Fruit fly (Drosophila melanogaster) whole organism: Measurements from ENCODE around the gene CG13004.

Experiments used
- CG8478 ChIP-seq: fragments of >200 bp; optimal IDR thresholded peaks from 2 replicates; lab custom pipeline; 2018; ENCODE audit warnings: inconsistent platforms
- Dll ChIP-seq: fragments of >200 bp; optimal IDR thresholded peaks from 2 replicates; lab custom pipeline; 2017
- EcR ChIP-seq, 2 experiments: fragments of >200 bp; optimal IDR thresholded peaks; 2 replicates each; lab custom pipeline; 2017; ENCODE audit warnings: missing biosample characterization in 2 of 2, missing genetic modification characterization in 2 of 2, missing genetic modification reagents in 2 of 2
- pan ChIP-seq: fragments of >200 bp; optimal IDR thresholded peaks from 2 replicates; lab custom pipeline; 2017
- psq ChIP-seq: fragments of >200 bp; optimal IDR thresholded peaks from 2 replicates; lab custom pipeline; 2017
- usp ChIP-seq: fragments of >200 bp; optimal IDR thresholded peaks from 2 replicates; lab custom pipeline; 2017; ENCODE audit warnings: missing biosample characterization, missing genetic modification characterization, mixed read lengths

Gene CG13004

DNA sequence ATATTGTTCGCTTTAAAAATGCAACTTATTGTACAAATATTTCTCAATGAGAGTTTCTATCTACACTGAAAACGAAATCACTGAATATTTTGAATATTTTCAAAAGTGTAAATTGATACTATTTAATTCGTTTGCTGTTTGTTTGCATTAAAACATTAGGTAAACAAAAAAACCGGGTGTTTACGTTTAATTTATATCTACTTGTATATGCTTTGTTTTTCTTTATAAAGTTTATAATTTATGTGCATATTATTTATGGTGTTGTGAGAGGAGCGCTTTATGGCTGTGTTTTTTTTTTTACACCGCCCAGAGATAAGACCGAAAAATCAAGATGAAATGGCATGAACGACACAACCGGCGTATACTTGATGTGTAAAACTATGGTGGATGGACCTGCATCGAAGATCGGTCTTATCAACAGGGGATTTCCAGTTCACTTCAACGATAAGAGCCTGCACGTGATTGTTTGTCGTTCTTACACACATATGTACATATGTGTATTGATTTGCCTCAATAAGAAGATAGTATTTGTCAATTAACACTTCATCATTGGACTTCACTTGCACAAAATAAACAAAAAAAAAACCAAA lies 5.8 kb downstream of the CG13004 start:
- TF ChIP-seq usp (GFP tag; lab: Kevin White, UChicago) (no peak), CG8478 (lab: Kevin White, UChicago) (no peak), Dll (lab: Kevin White, UChicago) (no peak), psq (lab: Kevin White, UChicago) (no peak), EcR (GFP tag; optimal IDR thresholded peaks at IDR 0.05; lab: Kevin White, UChicago) (no peak), pan (lab: Kevin White, UChicago) (no peak)

dm6 chrX:16822080-16822479 lies 13.2 kb downstream of the CG13004 start:
- TF ChIP-seq pan (lab: Kevin White, UChicago) = no peak
- no peak for TF ChIP-seq usp (GFP tag; lab: Kevin White, UChicago)
- TF ChIP-seq Dll (lab: Kevin White, UChicago) = no peak
- TF ChIP-seq psq (lab: Kevin White, UChicago) = no peak
- no peak for TF ChIP-seq EcR (GFP tag; optimal IDR thresholded peaks at IDR 0.05; lab: Kevin White, UChicago)
- no peak for TF ChIP-seq CG8478 (lab: Kevin White, UChicago)

dm6 chrX:16821216-16821615 lies 14.1 kb downstream of the CG13004 start:
- TF ChIP-seq EcR (GFP tag; optimal IDR thresholded peaks at IDR 0.05; lab: Kevin White, UChicago) (no peak), pan (lab: Kevin White, UChicago) (no peak), CG8478 (lab: Kevin White, UChicago) (no peak), Dll (lab: Kevin White, UChicago) (no peak), usp (GFP tag; lab: Kevin White, UChicago) (no peak), psq (lab: Kevin White, UChicago) (no peak)

DNA sequence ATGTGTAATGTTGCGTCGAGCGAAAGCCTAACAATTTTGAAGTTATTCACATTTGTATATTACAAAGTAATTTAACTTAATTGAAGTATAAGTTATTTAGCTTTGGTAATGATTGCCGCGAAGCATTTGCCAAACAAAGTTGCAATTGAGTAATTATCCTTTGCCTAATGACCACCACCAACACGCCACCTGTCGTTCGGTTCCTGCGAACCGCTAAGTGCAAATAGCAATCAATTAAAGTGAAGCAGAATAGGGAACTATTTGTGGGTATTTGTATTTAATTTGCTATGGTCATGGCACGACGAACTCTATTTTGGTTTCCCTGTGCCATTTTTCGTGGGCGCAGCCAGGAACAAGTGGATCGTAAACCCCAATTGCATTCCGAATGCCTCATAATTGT lies 14.7 kb downstream of the CG13004 start:
- TF ChIP-seq psq (lab: Kevin White, UChicago) (no peak), usp (GFP tag; lab: Kevin White, UChicago) (no peak), Dll (lab: Kevin White, UChicago) (no peak), EcR (GFP tag; optimal IDR thresholded peaks at IDR 0.05; lab: Kevin White, UChicago) (no peak), CG8478 (lab: Kevin White, UChicago) (no peak), pan (lab: Kevin White, UChicago) (no peak)

DNA sequence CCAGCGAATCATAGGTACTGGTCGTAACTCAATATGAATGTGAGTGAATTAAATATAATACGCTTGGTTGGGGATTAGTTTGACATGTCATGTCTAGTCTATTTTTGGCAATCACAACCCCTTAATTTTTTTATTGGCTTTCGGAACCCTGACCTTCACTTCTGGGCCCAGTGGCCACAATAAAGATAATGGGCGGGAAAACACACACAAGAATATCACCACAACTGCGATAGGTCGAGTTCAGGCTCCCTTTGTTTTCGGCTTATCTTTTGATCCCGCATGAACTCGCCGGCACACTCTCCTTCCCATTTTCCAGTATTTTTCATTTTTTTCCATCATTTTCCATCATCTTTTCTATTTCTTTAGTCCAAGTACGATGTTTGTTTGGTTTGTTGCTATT lies 17.1 kb downstream of the CG13004 start:
- TF ChIP-seq psq (lab: Kevin White, UChicago) (no peak), Dll (lab: Kevin White, UChicago) (no peak)

DNA sequence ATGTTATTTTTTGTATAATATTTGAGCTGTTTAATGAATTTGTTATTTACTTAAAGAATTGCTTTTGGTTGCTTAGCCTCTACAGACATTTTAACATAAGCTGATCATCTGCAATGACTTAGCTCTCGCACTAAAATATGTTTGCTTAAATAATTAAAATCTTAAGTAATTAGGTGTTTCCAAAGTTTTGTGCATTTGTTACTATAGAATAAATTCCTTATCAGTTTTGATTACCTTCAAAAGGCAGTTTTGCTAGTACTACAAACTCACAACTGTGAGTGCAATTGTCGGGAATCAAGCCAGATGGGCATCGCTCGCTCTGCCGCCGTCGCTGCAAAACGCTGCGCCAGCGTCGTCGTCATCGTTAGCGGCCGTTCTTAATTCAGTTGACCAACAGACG lies 18.8 kb downstream of the CG13004 start:
- TF ChIP-seq EcR (GFP tag; optimal IDR thresholded peaks at IDR 0.05; lab: Kevin White, UChicago) (no peak), Dll (lab: Kevin White, UChicago) (no peak)

dm6 chrX:16815168-16815567 lies 20.2 kb downstream of the CG13004 start:
- TF ChIP-seq EcR (GFP tag; optimal IDR thresholded peaks at IDR 0.05; lab: Kevin White, UChicago) (no peak), psq (lab: Kevin White, UChicago) (no peak)

dm6 chrX:16814351-16814750 lies 21.0 kb downstream of the CG13004 start:
- no peak for TF ChIP-seq pan (lab: Kevin White, UChicago)
- TF ChIP-seq EcR (GFP tag; optimal IDR thresholded peaks at IDR 0.05; lab: Kevin White, UChicago) = no peak
- no peak for TF ChIP-seq psq (lab: Kevin White, UChicago)
- no peak for TF ChIP-seq CG8478 (lab: Kevin White, UChicago)
- TF ChIP-seq Dll (lab: Kevin White, UChicago) = no peak
- no peak for TF ChIP-seq usp (GFP tag; lab: Kevin White, UChicago)

dm6 chrX:16813226-16813625 lies 22.1 kb downstream of the CG13004 start:
- TF ChIP-seq psq (lab: Kevin White, UChicago) (no peak), pan (lab: Kevin White, UChicago) (no peak), EcR (GFP tag; optimal IDR thresholded peaks at IDR 0.05; lab: Kevin White, UChicago) (no peak), CG8478 (lab: Kevin White, UChicago) (no peak)

dm6 chrX:16811213-16811749 lies 24.0 kb downstream of the CG13004 start, which contains the start of gene CG4829:
Gene CG4829, plus strand, starts transcription at chrX:16811699.
- no peak for TF ChIP-seq pan (lab: Kevin White, UChicago)
- no peak for TF ChIP-seq CG8478 (lab: Kevin White, UChicago)
- TF ChIP-seq psq (lab: Kevin White, UChicago) = no peak
- TF ChIP-seq EcR (GFP tag; optimal IDR thresholded peaks at IDR 0.05; lab: Kevin White, UChicago) = no peak
- TF ChIP-seq usp (GFP tag; lab: Kevin White, UChicago) = no peak
- TF ChIP-seq Dll (lab: Kevin White, UChicago) = no peak

DNA sequence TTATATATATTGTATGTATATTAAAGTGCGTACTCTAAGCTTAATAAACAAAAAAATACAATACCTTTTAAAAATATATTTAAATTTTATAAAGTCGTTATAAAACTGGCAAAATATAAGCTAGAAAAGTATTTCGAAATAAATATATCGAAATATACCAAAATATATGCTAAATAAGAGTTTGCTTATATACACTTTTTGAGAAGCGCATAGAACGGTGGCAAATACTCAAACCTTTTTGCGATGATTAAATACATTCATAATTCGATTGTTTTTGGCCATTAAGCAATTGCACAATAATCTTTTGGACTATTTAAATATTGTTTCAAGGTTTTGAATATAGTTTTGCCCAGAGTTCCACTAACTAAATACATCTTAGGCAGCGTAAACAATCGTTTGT lies 26.2 kb downstream of the CG13004 start:
- TF ChIP-seq pan (lab: Kevin White, UChicago) = no peak
- TF ChIP-seq EcR (GFP tag; optimal IDR thresholded peaks at IDR 0.05; lab: Kevin White, UChicago) = no peak
- TF ChIP-seq usp (GFP tag; lab: Kevin White, UChicago) = no peak
- TF ChIP-seq CG8478 (lab: Kevin White, UChicago) = no peak
- TF ChIP-seq psq (lab: Kevin White, UChicago) = no peak
- TF ChIP-seq Dll (lab: Kevin White, UChicago) = no peak

DNA sequence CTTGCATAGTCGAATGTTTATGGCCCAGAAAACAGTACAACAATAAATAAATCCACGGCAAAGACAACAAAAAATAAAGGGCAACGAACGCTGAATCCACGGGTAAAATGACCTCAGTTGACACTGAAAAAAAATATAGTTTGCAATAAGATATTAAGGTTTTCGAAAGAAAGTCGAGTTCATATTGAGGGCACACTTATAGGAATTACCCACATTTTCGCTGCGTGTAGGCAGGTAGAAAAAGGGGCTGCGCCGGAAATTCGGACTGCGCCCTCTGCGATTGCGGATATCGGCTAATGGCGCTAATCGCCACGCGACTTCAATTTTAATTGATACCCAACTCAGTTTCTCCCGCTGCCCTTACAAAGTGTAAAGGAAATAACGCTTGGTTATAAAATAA lies 26.7 kb downstream of the CG13004 start:
- TF ChIP-seq CG8478 (lab: Kevin White, UChicago) (no peak), Dll (lab: Kevin White, UChicago) (no peak), EcR (GFP tag; optimal IDR thresholded peaks at IDR 0.05; lab: Kevin White, UChicago) (no peak), psq (lab: Kevin White, UChicago) (no peak), usp (GFP tag; lab: Kevin White, UChicago) (no peak)
